Worm (Caenorhabditis elegans) whole organism, young adult: ENCODE results near the gene sri-6.

Experiments used
- F57C9.4 ChIP-seq: sonication (generic microtip); optimal IDR thresholded peaks from 2 replicates; lab custom pipeline; 2017; ENCODE audit warnings: mild to moderate bottlenecking, missing genetic modification characterization, missing compliant biosample characterization
- ama-1 ChIP-seq, 3 experiments: fragments of 150-350 bp in 1 of 3; sonication (generic microtip) in 2 of 3; optimal IDR thresholded peaks; 2 replicates each; lab custom pipeline; 2014 to 2018; ENCODE audit warnings: missing biosample characterization in 2 of 3, missing genetic modification characterization in 2 of 3, missing genetic modification reagents in 2 of 3
- atf-7 ChIP-seq: sonication (generic microtip); optimal IDR thresholded peaks from 2 replicates; lab custom pipeline; 2017; ENCODE audit warnings: mild to moderate bottlenecking, missing genetic modification characterization, missing compliant biosample characterization
- dpl-1 ChIP-seq: fragments of 150-350 bp; optimal IDR thresholded peaks from 2 replicates; lab custom pipeline; 2014; ENCODE audit warnings: missing biosample characterization, missing genetic modification reagents, missing genetic modification characterization
- lin-35 ChIP-seq, 3 experiments: fragments of 150-350 bp in 2 of 3; sonication (generic microtip) in 1 of 3; optimal IDR thresholded peaks; 2 replicates each; lab custom pipeline; 2014 to 2018; ENCODE audit warnings: missing biosample characterization in 3 of 3, missing genetic modification characterization in 3 of 3, missing genetic modification reagents in 3 of 3
- nhr-80 ChIP-seq: sonication (generic microtip); optimal IDR thresholded peaks from 2 replicates; lab custom pipeline; 2016; ENCODE audit warnings: missing genetic modification characterization, missing compliant biosample characterization
- pbrm-1 ChIP-seq: fragments of 200-800 bp; sonication (Bioruptor generic); IDR thresholded peaks from 2 replicates; pipeline ENCODE4 v1.3.6; 2022; ENCODE audit warnings: missing genetic modification reagents, missing genetic modification characterization, missing compliant biosample characterization
- snpc-4 ChIP-seq, 5 experiments: fragments of 150-350 bp in 1 of 5; sonication (generic microtip) in 4 of 5; optimal IDR thresholded peaks; 2 replicates each; lab custom pipeline; 2014 to 2018; ENCODE audit warnings: missing genetic modification characterization in 5 of 5, missing biosample characterization in 3 of 5, antibody characterized with exemption in 2 of 5, mild to moderate bottlenecking in 2 of 5, missing compliant biosample characterization in 2 of 5, missing genotype in 2 of 5, moderate library complexity in 2 of 5, missing genetic modification reagents in 1 of 5
- zfh-2 ChIP-seq: fragments of 200-800 bp; sonication (Bioruptor generic); conservative IDR thresholded peaks from 2 replicates; pipeline ENCODE4 v1.3.6; 2022; ENCODE audit warnings: missing genetic modification reagents, missing genetic modification characterization, missing compliant biosample characterization

DNA sequence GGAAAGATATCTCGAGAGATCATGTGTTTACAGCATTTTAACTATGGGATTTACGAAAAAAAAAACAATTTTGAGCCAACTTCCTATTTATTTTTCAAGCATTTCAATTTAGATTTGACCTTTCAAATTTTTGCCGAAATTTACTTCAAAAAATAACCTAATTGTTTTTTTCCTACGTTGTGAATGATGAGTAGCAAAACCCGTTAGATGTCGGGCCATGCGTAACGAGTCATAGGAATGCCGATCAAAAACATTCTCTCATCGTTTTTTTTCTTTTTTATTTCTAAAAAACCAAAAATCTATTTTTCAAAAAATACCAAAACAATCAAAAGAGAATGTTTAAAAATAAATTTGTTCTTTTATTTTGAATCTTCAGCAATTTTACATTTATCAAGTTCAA lies 22.6 kb upstream of the sri-6 start:
- TF ChIP-seq F57C9.4 (no peak), zfh-2 (GFP tag; lab: Robert Waterston, UW) (no peak), pbrm-1 (no peak), dpl-1 (GFP tag; lab: Kevin White, UChicago) (no peak), lin-35 (GFP tag; optimal IDR thresholded peaks at IDR 0.05; lab: Kevin White, UChicago) (no peak), snpc-4 (GFP tag; optimal IDR thresholded peaks at IDR 0.05; lab: Kevin White, UChicago) (peak; percentile 46), snpc-4 (tag; optimal IDR thresholded peaks at IDR 0.05; lab: Kevin White, UChicago) (peak; percentile 12 to 88 (median 76)), atf-7 (tag; lab: Kevin White, UChicago) (no peak), ama-1 (optimal IDR thresholded peaks at IDR 0.05; lab: Kevin White, UChicago) (no peak), ama-1 (GFP tag; optimal IDR thresholded peaks at IDR 0.05; lab: Kevin White, UChicago) (no peak), nhr-80 (tag; lab: Kevin White, UChicago) (no peak)
